Worm (Caenorhabditis elegans): ENCODE results near the gene srd-69.

The srd-69 gene

ce11 chrIII:2329336-2329735 lies 33.4 kb upstream of the srd-69 start, which contains the start of gene Y54F10BM.12:
TSS of gene Y54F10BM.12 (minus strand) at chrIII:2329679.
- no peak for TF ChIP-seq zip-8 (tag; optimal IDR thresholded peaks at IDR 0.05)
- TF ChIP-seq snpc-4 (tag; optimal IDR thresholded peaks at IDR 0.05): no peak
- no peak for TF ChIP-seq nhr-76 (tag; optimal IDR thresholded peaks at IDR 0.05)
- TF ChIP-seq drap-1 (GFP tag; optimal IDR thresholded peaks at IDR 0.05): no peak
- no peak for TF ChIP-seq nhr-12 (tag; optimal IDR thresholded peaks at IDR 0.05)
- no peak for TF ChIP-seq flh-1 (GFP tag; optimal IDR thresholded peaks at IDR 0.05)
- no peak for TF ChIP-seq ceh-43 (GFP tag; optimal IDR thresholded peaks at IDR 0.05)
- no peak for TF ChIP-seq sptf-1 (tag; optimal IDR thresholded peaks at IDR 0.05)
- TF ChIP-seq ceh-39 (tag; optimal IDR thresholded peaks at IDR 0.05): no peak
- TF ChIP-seq tbx-8 (GFP tag; optimal IDR thresholded peaks at IDR 0.05): no peak
- TF ChIP-seq lin-13 (tag; optimal IDR thresholded peaks at IDR 0.05): no peak

- TF ChIP-seq ces-1 (GFP tag; optimal IDR thresholded peaks at IDR 0.05) (no peak), nhr-76 (tag; optimal IDR thresholded peaks at IDR 0.05) (no peak), lin-32 (GFP tag; optimal IDR thresholded peaks at IDR 0.05) (no peak), ztf-11 (tag; optimal IDR thresholded peaks at IDR 0.05) (no peak), nhr-2 (tag; optimal IDR thresholded peaks at IDR 0.05) (no peak), lin-13 (tag; optimal IDR thresholded peaks at IDR 0.05) (no peak), tbx-8 (GFP tag; optimal IDR thresholded peaks at IDR 0.05) (no peak), sptf-1 (tag; optimal IDR thresholded peaks at IDR 0.05) (no peak), bed-3 (GFP tag; optimal IDR thresholded peaks at IDR 0.05) (no peak), ham-2 (GFP tag; optimal IDR thresholded peaks at IDR 0.05) (no peak), nhr-237 (tag; optimal IDR thresholded peaks at IDR 0.05) (no peak), unc-120 (tag; optimal IDR thresholded peaks at IDR 0.05; ENCODE audit: poor library complexity, severe bottlenecking) (no peak), mab-5 (tag; optimal IDR thresholded peaks at IDR 0.05) (no peak), mls-2 (tag; optimal IDR thresholded peaks at IDR 0.05) (no peak), cnd-1 (tag; optimal IDR thresholded peaks at IDR 0.05) (no peak), nhr-28 (tag; optimal IDR thresholded peaks at IDR 0.05) (no peak), nhr-12 (tag; optimal IDR thresholded peaks at IDR 0.05) (no peak), lsy-2 (tag; optimal IDR thresholded peaks at IDR 0.05) (no peak)
These were observed 32.4 kb upstream of the srd-69 start for ce11 chrIII:2330389-2330788.

ce11 chrIII:2331033-2331625 lies 31.6 kb upstream of the srd-69 start, which contains the start of the genes Y54F10BM.13 and ppm-1.D:
TSS of gene Y54F10BM.13 (minus strand) at chrIII:2331083.
TSS of gene ppm-1.D (plus strand) at chrIII:2331572.
- TF ChIP-seq cnd-1 (tag; optimal IDR thresholded peaks at IDR 0.05): no peak
- TF ChIP-seq sptf-1 (tag; optimal IDR thresholded peaks at IDR 0.05): peak; percentile 28
- TF ChIP-seq ztf-11 (tag; optimal IDR thresholded peaks at IDR 0.05): no peak
- peak; percentile 44 for TF ChIP-seq lsy-2 (tag; optimal IDR thresholded peaks at IDR 0.05)
- TF ChIP-seq ceh-43 (GFP tag; optimal IDR thresholded peaks at IDR 0.05): no peak
- TF ChIP-seq sem-2 (GFP tag; optimal IDR thresholded peaks at IDR 0.05): no peak
- no peak for TF ChIP-seq elt-3 (tag; optimal IDR thresholded peaks at IDR 0.05)

DNA sequence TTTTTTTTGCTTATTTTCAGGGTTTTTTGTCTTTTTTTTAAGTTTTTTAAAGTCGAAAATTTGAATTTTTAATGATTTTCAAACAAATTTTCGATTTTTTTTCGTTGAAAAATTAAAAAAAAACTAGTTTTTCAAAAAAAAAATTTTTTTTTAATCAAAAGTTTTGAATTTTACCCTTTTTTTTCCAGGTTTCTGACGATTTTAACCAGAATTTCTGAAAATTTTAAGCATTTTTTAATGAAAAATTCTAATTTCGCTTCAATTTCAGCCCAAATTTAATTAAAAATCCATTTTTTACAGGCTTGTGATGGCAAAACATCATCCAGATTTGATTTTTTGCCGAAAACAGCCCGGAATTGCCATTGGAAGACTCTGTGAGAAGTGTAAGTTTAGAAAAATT lies 19.5 kb upstream of the srd-69 start, which contains the start of gene phf-5:
phf-5 (plus strand) TSS at position 301 of the 400 bp plus-strand sequence.
- TF ChIP-seq mls-2 (tag; optimal IDR thresholded peaks at IDR 0.05) (no peak), ces-1 (GFP tag; optimal IDR thresholded peaks at IDR 0.05) (no peak), sptf-1 (tag; optimal IDR thresholded peaks at IDR 0.05) (no peak), sem-2 (GFP tag; optimal IDR thresholded peaks at IDR 0.05) (no peak), lsy-2 (tag; optimal IDR thresholded peaks at IDR 0.05) (no peak), nhr-12 (tag; optimal IDR thresholded peaks at IDR 0.05) (no peak), ceh-83 (GFP tag; optimal IDR thresholded peaks at IDR 0.05) (no peak), cnd-1 (tag; optimal IDR thresholded peaks at IDR 0.05) (no peak), pha-4 (tag; optimal IDR thresholded peaks at IDR 0.05) (no peak), mab-5 (tag; optimal IDR thresholded peaks at IDR 0.05) (no peak), flh-1 (GFP tag; optimal IDR thresholded peaks at IDR 0.05) (no peak), lin-13 (tag; optimal IDR thresholded peaks at IDR 0.05) (no peak), ham-2 (GFP tag; optimal IDR thresholded peaks at IDR 0.05) (no peak), unc-62 (GFP tag; optimal IDR thresholded peaks at IDR 0.05) (no peak), snpc-4 (tag; optimal IDR thresholded peaks at IDR 0.05) (no peak), mep-1 (tag; optimal IDR thresholded peaks at IDR 0.05) (no peak)

DNA sequence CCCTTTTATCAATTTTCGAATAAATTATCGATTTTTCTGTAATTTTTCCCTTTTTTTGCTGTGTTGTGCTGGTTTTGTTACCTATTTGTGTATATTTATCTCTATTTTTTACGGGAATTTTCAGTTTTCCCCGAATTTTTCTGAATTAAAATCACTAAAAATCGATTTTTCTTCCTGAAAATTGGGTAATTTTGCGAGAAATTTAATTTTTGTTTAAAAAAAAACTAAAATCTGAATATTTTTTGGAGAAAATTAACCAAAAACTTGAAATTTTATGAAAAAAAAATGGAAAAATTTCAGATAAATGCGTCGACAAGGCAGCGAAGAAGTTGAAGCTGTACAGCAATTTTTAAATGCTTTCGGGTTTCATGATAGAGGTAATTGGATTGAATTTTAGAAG lies 15.5 kb upstream of the srd-69 start, which contains the start of gene gip-1:
gip-1 (plus strand) TSS at position 301 of the 400 bp plus-strand sequence.
- no peak for TF ChIP-seq lin-13 (tag; optimal IDR thresholded peaks at IDR 0.05)
- no peak for TF ChIP-seq elt-1 (tag; optimal IDR thresholded peaks at IDR 0.05; ENCODE audit: borderline replicate concordance, insufficient read depth)
- TF ChIP-seq zip-8 (tag; optimal IDR thresholded peaks at IDR 0.05): no peak
- no peak for TF ChIP-seq bed-3 (GFP tag; optimal IDR thresholded peaks at IDR 0.05)
- TF ChIP-seq mep-1 (tag; optimal IDR thresholded peaks at IDR 0.05): no peak
- TF ChIP-seq elt-3 (tag; optimal IDR thresholded peaks at IDR 0.05): no peak
- TF ChIP-seq cnd-1 (tag; optimal IDR thresholded peaks at IDR 0.05): no peak
- no peak for TF ChIP-seq nhr-237 (tag; optimal IDR thresholded peaks at IDR 0.05)
- TF ChIP-seq nhr-28 (tag; optimal IDR thresholded peaks at IDR 0.05): no peak
- no peak for TF ChIP-seq ceh-39 (tag; optimal IDR thresholded peaks at IDR 0.05)
- no peak for TF ChIP-seq unc-62 (GFP tag; optimal IDR thresholded peaks at IDR 0.05)
- no peak for TF ChIP-seq pha-4 (tag; optimal IDR thresholded peaks at IDR 0.05)
- TF ChIP-seq flh-1 (GFP tag; optimal IDR thresholded peaks at IDR 0.05): no peak
- TF ChIP-seq nhr-12 (tag; optimal IDR thresholded peaks at IDR 0.05): no peak
- no peak for TF ChIP-seq hlh-1 (tag; optimal IDR thresholded peaks at IDR 0.05)
